Worm (Caenorhabditis elegans) whole organism, L3 larva: ENCODE results near the gene Y57G11A.5.

ENCODE experiments used
- aly-2 ChIP-seq: fragments of 150-350 bp; optimal IDR thresholded peaks from 2 replicates; lab custom pipeline; 2014; ENCODE audit warnings: missing biosample characterization, missing genetic modification characterization
- egl-5 ChIP-seq: fragments of 150-350 bp; optimal IDR thresholded peaks from 2 replicates; lab custom pipeline; 2017; ENCODE audit warnings: missing biosample characterization, missing genetic modification reagents, missing genetic modification characterization, inconsistent platforms
- nfya-1 ChIP-seq: sonication (generic microtip); optimal IDR thresholded peaks from 2 replicates; lab custom pipeline; 2017; ENCODE audit warnings: missing genetic modification characterization, mild to moderate bottlenecking, missing compliant biosample characterization, antibody characterized with exemption, moderate library complexity; ENCODE audit not compliant: insufficient read depth
- nhr-11 ChIP-seq: fragments of 150-350 bp; optimal IDR thresholded peaks from 2 replicates; lab custom pipeline; 2014; ENCODE audit warnings: missing biosample characterization, missing genetic modification characterization
- nhr-12 ChIP-seq: fragments of 150-350 bp; optimal IDR thresholded peaks from 2 replicates; lab custom pipeline; 2014; ENCODE audit warnings: missing biosample characterization, missing genetic modification characterization
- nhr-237 ChIP-seq: fragments of 150-350 bp; optimal IDR thresholded peaks from 2 replicates; lab custom pipeline; 2014; ENCODE audit warnings: missing biosample characterization, missing genetic modification characterization
- nhr-67 ChIP-seq: fragments of 150-350 bp; optimal IDR thresholded peaks from 2 replicates; lab custom pipeline; 2014; ENCODE audit warnings: missing biosample characterization, missing genetic modification characterization
- pha-4 ChIP-seq: fragments of 150-350 bp; optimal IDR thresholded peaks from 2 replicates; lab custom pipeline; 2014; ENCODE audit warnings: missing biosample characterization, missing genetic modification reagents, missing genetic modification characterization
- ztf-11 ChIP-seq: fragments of 150-350 bp; optimal IDR thresholded peaks from 2 replicates; lab custom pipeline; 2014; ENCODE audit warnings: missing biosample characterization, missing genetic modification characterization

DNA sequence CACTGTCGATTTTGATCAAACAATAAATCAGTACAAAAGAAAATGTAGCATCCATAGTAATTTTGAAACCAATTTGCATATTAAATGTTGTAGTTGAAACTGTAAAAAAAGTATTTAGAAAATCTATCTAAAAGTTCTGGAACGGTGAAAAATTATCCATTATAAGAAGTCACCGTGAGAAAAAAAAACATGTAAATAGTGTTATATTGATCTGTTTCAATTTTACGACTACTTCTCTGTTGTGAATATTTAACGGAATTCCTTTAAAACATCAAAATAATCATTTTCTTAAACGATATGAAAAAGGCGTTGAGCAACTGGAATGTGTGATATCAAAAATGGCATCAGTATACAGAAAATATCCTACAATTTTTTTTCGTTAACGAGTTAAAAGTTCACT is 37.0 kb upstream of the Y57G11A.5 start, which contains the start of gene T27E7.9:
- TF ChIP-seq ztf-11 (tag; lab: Kevin White, UChicago) = no peak
- no peak for TF ChIP-seq egl-5 (tag; lab: Kevin White, UChicago)
- TF ChIP-seq pha-4 (tag; lab: Kevin White, UChicago) = no peak
- no peak for TF ChIP-seq nhr-67 (tag; lab: Kevin White, UChicago)
- TF ChIP-seq nfya-1 (tag; lab: Kevin White, UChicago) = no peak
- no peak for TF ChIP-seq nhr-237 (tag; lab: Kevin White, UChicago)
- no peak for TF ChIP-seq aly-2
- no peak for TF ChIP-seq nhr-11 (tag; lab: Kevin White, UChicago)
- TF ChIP-seq nhr-12 (tag; lab: Kevin White, UChicago) = no peak
